Fruit fly (Drosophila melanogaster) whole organism, embryonic: Measurements from ENCODE around the gene IntS2.
A peak's percentile ranks its signal among the peaks of the same experiment; 100 is the strongest.

Source experiments
- Atf6 ChIP-seq: fragments of 200-800 bp; sonication (Bioruptor generic); IDR thresholded peaks from 2 replicates; pipeline ENCODE4 v1.3.6; 2022; ENCODE audit warnings: missing biosample characterization, missing genetic modification characterization
- Blimp-1 ChIP-seq: fragments of 200-800 bp; sonication (Bioruptor generic); optimal IDR thresholded peaks from 3 replicates; lab custom pipeline; 2018; ENCODE audit warnings: missing biosample characterization, missing genetic modification characterization, mild to moderate bottlenecking, moderate library complexity, missing genetic modification reagents
- CG1024 ChIP-seq: fragments of 200-800 bp; sonication (Bioruptor generic); IDR thresholded peaks from 2 replicates; pipeline ENCODE4 v1.3.6; 2022; ENCODE audit warnings: missing biosample characterization, missing genetic modification characterization
- CG12071 ChIP-seq: fragments of 200-800 bp; sonication (Bioruptor generic); optimal IDR thresholded peaks from 3 replicates; lab custom pipeline; 2018; ENCODE audit warnings: missing biosample characterization, mild to moderate bottlenecking, missing genetic modification characterization
- CG12659 ChIP-seq: fragments of 200-800 bp; sonication (Bioruptor generic); optimal IDR thresholded peaks from 3 replicates; lab custom pipeline; 2017; ENCODE audit warnings: mild to moderate bottlenecking, missing biosample characterization, missing genetic modification reagents, missing genetic modification characterization
- CG14441 ChIP-seq: fragments of 200-800 bp; sonication (Bioruptor generic); IDR thresholded peaks from 2 replicates; pipeline ENCODE4 v1.3.6; 2022; ENCODE audit warnings: missing biosample characterization, missing genetic modification characterization
- CG1647 ChIP-seq: fragments of 200-800 bp; sonication (Bioruptor generic); optimal IDR thresholded peaks from 3 replicates; lab custom pipeline; 2016; ENCODE audit warnings: missing biosample characterization, missing genetic modification characterization
- CG16863 ChIP-seq: fragments of 200-800 bp; sonication (Bioruptor generic); optimal IDR thresholded peaks from 3 replicates; lab custom pipeline; 2016; ENCODE audit warnings: missing biosample characterization, missing genetic modification characterization
- CG2199 ChIP-seq: fragments of 200-800 bp; sonication (Bioruptor generic); IDR thresholded peaks from 3 replicates; pipeline ENCODE4 v1.3.6; 2022; ENCODE audit warnings: missing biosample characterization, missing genetic modification characterization
- CG34376 ChIP-seq: fragments of 200-800 bp; sonication (Bioruptor generic); optimal IDR thresholded peaks from 2 replicates; lab custom pipeline; 2018; ENCODE audit warnings: missing biosample characterization, mild to moderate bottlenecking, missing genetic modification characterization
- CG4360 ChIP-seq: fragments of 200-800 bp; sonication (Bioruptor generic); IDR thresholded peaks from 2 replicates; pipeline ENCODE4 v1.3.6; 2022; ENCODE audit warnings: missing biosample characterization, missing genetic modification characterization
- CG43689 ChIP-seq: fragments of 200-800 bp; sonication (Bioruptor generic); IDR thresholded peaks from 2 replicates; pipeline ENCODE4 v1.3.6; 2022; ENCODE audit warnings: missing biosample characterization, missing genetic modification characterization
- CG6813 ChIP-seq: fragments of 200-800 bp; sonication (Bioruptor generic); optimal IDR thresholded peaks from 2 replicates; lab custom pipeline; 2017; ENCODE audit warnings: missing biosample characterization, missing genetic modification characterization, mild to moderate bottlenecking, moderate library complexity, missing genetic modification reagents
- CG9876 ChIP-seq: fragments of 200-800 bp; sonication (Bioruptor generic); optimal IDR thresholded peaks from 2 replicates; lab custom pipeline; 2016; ENCODE audit warnings: missing biosample characterization, missing genetic modification characterization
- CTCF ChIP-seq: fragments of 200-800 bp; sonication (Bioruptor generic); optimal IDR thresholded peaks from 2 replicates; lab custom pipeline; 2017; ENCODE audit warnings: missing biosample characterization, mild to moderate bottlenecking, missing genetic modification characterization, moderate library complexity
- Dek ChIP-seq: fragments of 200-800 bp; sonication (Bioruptor generic); optimal IDR thresholded peaks from 3 replicates; lab custom pipeline; 2019; ENCODE audit warnings: missing biosample characterization, mild to moderate bottlenecking, missing genetic modification characterization, moderate library complexity
- Dip2 ChIP-seq: fragments of 200-800 bp; sonication (Bioruptor generic); IDR thresholded peaks from 2 replicates; pipeline ENCODE4 v1.3.6; 2022; ENCODE audit warnings: missing biosample characterization, missing genetic modification characterization
- Dll ChIP-seq: fragments of 200-800 bp; sonication (Bioruptor generic); IDR thresholded peaks from 4 replicates; pipeline ENCODE4 v1.3.6; 2022; ENCODE audit warnings: missing biosample characterization, missing genetic modification characterization; ENCODE audit not compliant: partially characterized antibody
- Doc3 ChIP-seq: fragments of 200-800 bp; sonication (Bioruptor generic); IDR thresholded peaks from 3 replicates; pipeline ENCODE4 v1.3.6; 2022; ENCODE audit warnings: missing biosample characterization, missing genetic modification characterization; ENCODE audit not compliant: partially characterized antibody
- HLH3B ChIP-seq: fragments of 200-800 bp; sonication (Bioruptor generic); IDR thresholded peaks from 2 replicates; pipeline ENCODE4 v1.3.6; 2022; ENCODE audit warnings: missing biosample characterization, missing genetic modification characterization
- Hmr ChIP-seq: fragments of 200-800 bp; sonication (Bioruptor generic); optimal IDR thresholded peaks from 3 replicates; lab custom pipeline; 2017; ENCODE audit warnings: mild to moderate bottlenecking, missing biosample characterization, missing genetic modification reagents, missing genetic modification characterization
- Kr ChIP-seq: fragments of 200-800 bp; sonication (Bioruptor generic); optimal IDR thresholded peaks from 2 replicates; lab custom pipeline; 2017; ENCODE audit warnings: missing biosample characterization, mild to moderate bottlenecking, missing genetic modification characterization
- Meics ChIP-seq: fragments of 200-800 bp; sonication (Bioruptor generic); optimal IDR thresholded peaks from 2 replicates; lab custom pipeline; 2017; ENCODE audit warnings: missing biosample characterization, mild to moderate bottlenecking, missing genetic modification characterization
- Mes4 ChIP-seq: fragments of 200-800 bp; sonication (Bioruptor generic); optimal IDR thresholded peaks from 2 replicates; lab custom pipeline; 2016; ENCODE audit warnings: missing biosample characterization, missing genetic modification characterization
- Poxn ChIP-seq: fragments of 200-800 bp; sonication (Bioruptor generic); IDR thresholded peaks from 2 replicates; pipeline ENCODE4 v1.3.6; 2022; ENCODE audit warnings: missing biosample characterization, missing genetic modification characterization
- Usf ChIP-seq: fragments of 200-800 bp; sonication (Bioruptor generic); optimal IDR thresholded peaks from 2 replicates; lab custom pipeline; 2017; ENCODE audit warnings: missing genotype, missing biosample characterization, missing genetic modification characterization
- YL-1 ChIP-seq: fragments of 200-800 bp; sonication (Bioruptor generic); optimal IDR thresholded peaks from 3 replicates; lab custom pipeline; 2017; ENCODE audit warnings: missing biosample characterization, mild to moderate bottlenecking, missing genetic modification characterization
- abd-A ChIP-seq: fragments of 200-800 bp; sonication (Bioruptor generic); optimal IDR thresholded peaks from 3 replicates; lab custom pipeline; 2019; ENCODE audit warnings: missing biosample characterization, mild to moderate bottlenecking, missing genetic modification characterization, moderate library complexity
- br ChIP-seq: fragments of >200 bp; optimal IDR thresholded peaks from 2 replicates; lab custom pipeline; 2017
- bsh ChIP-seq, 2 experiments: fragments of 200-800 bp; sonication (Bioruptor generic); optimal IDR thresholded peaks; 2 replicates each; lab custom pipeline; 2017 to 2018; ENCODE audit warnings: mild to moderate bottlenecking in 2 of 2, missing biosample characterization in 2 of 2, missing genetic modification characterization in 2 of 2, moderate library complexity in 1 of 2
- corto ChIP-seq: fragments of 200-800 bp; sonication (Bioruptor generic); optimal IDR thresholded peaks from 2 replicates; lab custom pipeline; 2016; ENCODE audit warnings: missing biosample characterization, mild to moderate bottlenecking, missing genetic modification characterization, moderate library complexity
- cwo ChIP-seq: fragments of 200-800 bp; sonication (Bioruptor generic); optimal IDR thresholded peaks from 3 replicates; lab custom pipeline; 2017; ENCODE audit warnings: missing biosample characterization, missing genetic modification characterization, mild to moderate bottlenecking, moderate library complexity, missing genetic modification reagents
- danr ChIP-seq: fragments of 200-800 bp; sonication (Bioruptor generic); IDR thresholded peaks from 2 replicates; pipeline ENCODE4 v1.3.6; 2022; ENCODE audit warnings: missing biosample characterization, missing genetic modification characterization
- dpn ChIP-seq, 2 experiments: fragments of 200-800 bp; sonication (Bioruptor generic); optimal IDR thresholded peaks; 3 replicates each; lab custom pipeline; 2016; ENCODE audit warnings: missing biosample characterization in 2 of 2, missing genetic modification characterization in 2 of 2
- fd96Cb ChIP-seq: fragments of 200-800 bp; sonication (Bioruptor generic); optimal IDR thresholded peaks from 2 replicates; lab custom pipeline; 2018; ENCODE audit warnings: missing biosample characterization, mild to moderate bottlenecking, missing genetic modification characterization, moderate library complexity
- fu2 ChIP-seq: fragments of 200-800 bp; sonication (Bioruptor generic); optimal IDR thresholded peaks from 2 replicates; lab custom pipeline; 2016; ENCODE audit warnings: missing biosample characterization, missing genetic modification characterization
- gro ChIP-seq: fragments of 200-800 bp; sonication (Bioruptor generic); optimal IDR thresholded peaks from 2 replicates; lab custom pipeline; 2016; ENCODE audit warnings: missing biosample characterization, missing genetic modification characterization
- hkb ChIP-seq, 2 experiments: fragments of 200-800 bp in 1 of 2; fragments of >200 bp in 1 of 2; sonication (Bioruptor generic) in 1 of 2; IDR thresholded peaks in 1 of 2; optimal IDR thresholded peaks in 1 of 2; 2 replicates each; pipeline versions ENCODE4 v1.3.6 to Lab custom; 2017 to 2022; ENCODE audit warnings: missing biosample characterization in 1 of 2, missing genetic modification characterization in 1 of 2
- hth ChIP-seq: fragments of >200 bp; optimal IDR thresholded peaks from 2 replicates; lab custom pipeline; 2017; ENCODE audit warnings: inconsistent platforms
- luna ChIP-seq: fragments of 200-800 bp; sonication (Bioruptor generic); optimal IDR thresholded peaks from 2 replicates; lab custom pipeline; 2016; ENCODE audit warnings: missing biosample characterization, missing genetic modification characterization
- onecut ChIP-seq: fragments of 200-800 bp; sonication (Bioruptor generic); IDR thresholded peaks from 2 replicates; pipeline ENCODE4 v1.3.6; 2022; ENCODE audit warnings: missing biosample characterization, missing genetic modification characterization
- sna ChIP-seq: fragments of 200-800 bp; sonication (Bioruptor generic); IDR thresholded peaks from 2 replicates; pipeline ENCODE4 v1.3.6; 2022; ENCODE audit warnings: missing biosample characterization, missing genetic modification characterization; ENCODE audit not compliant: partially characterized antibody
- sob ChIP-seq: fragments of 200-800 bp; sonication (Bioruptor generic); IDR thresholded peaks from 2 replicates; pipeline ENCODE4 v1.3.6; 2022; ENCODE audit warnings: missing biosample characterization, missing genetic modification characterization
- sqz ChIP-seq: fragments of 200-800 bp; sonication (Bioruptor generic); optimal IDR thresholded peaks from 3 replicates; lab custom pipeline; 2018; ENCODE audit warnings: missing biosample characterization, mild to moderate bottlenecking, missing genetic modification characterization
- trem ChIP-seq: fragments of 200-800 bp; optimal IDR thresholded peaks from 3 replicates; lab custom pipeline; 2019; ENCODE audit warnings: missing biosample characterization, mild to moderate bottlenecking, missing genetic modification characterization, moderate library complexity
- tup ChIP-seq: fragments of 200-800 bp; sonication (Bioruptor generic); optimal IDR thresholded peaks from 2 replicates; lab custom pipeline; 2016; ENCODE audit warnings: missing biosample characterization, mild to moderate bottlenecking, missing genetic modification characterization, moderate library complexity
- usp ChIP-seq: fragments of >200 bp; optimal IDR thresholded peaks from 2 replicates; lab custom pipeline; 2017; ENCODE audit warnings: missing biosample characterization, missing genetic modification characterization
- wor ChIP-seq: fragments of 200-800 bp; sonication (Bioruptor generic); IDR thresholded peaks from 2 replicates; pipeline ENCODE4 v1.3.6; 2022; ENCODE audit warnings: missing biosample characterization, missing genetic modification characterization

IntS2 gene

dm6 chrX:17658207-17659118 is 1.8 kb upstream of the IntS2 start (continued):
- TF ChIP-seq sqz (GFP tag; lab: Kevin White, UChicago) = peak; percentile 4
- no peak for TF ChIP-seq wor (GFP tag; lab: Robert Waterston, UW)
- TF ChIP-seq fd96Cb (tag; lab: Kevin White, UChicago) = no peak
- no peak for TF ChIP-seq Atf6 (GFP tag; lab: Robert Waterston, UW)
- TF ChIP-seq CG4360 = peak; percentile 69
- TF ChIP-seq CG12071 (GFP tag; lab: Kevin White, UChicago) = peak; percentile 3
- TF ChIP-seq Mes4 (GFP tag; lab: Kevin White, UChicago) = no peak
- peak in 1 of 2 experiments; percentile 3 for TF ChIP-seq bsh (GFP tag; optimal IDR thresholded peaks at IDR 0.05; lab: Kevin White, UChicago)
- TF ChIP-seq abd-A (tag; lab: Kevin White, UChicago) = peak; percentile 36
- TF ChIP-seq Poxn (GFP tag; lab: Robert Waterston, UW) = no peak
- no peak for TF ChIP-seq hth (lab: Kevin White, UChicago)
- no peak for TF ChIP-seq YL-1 (GFP tag; lab: Kevin White, UChicago)

- no peak for TF ChIP-seq Kr (GFP tag; lab: Kevin White, UChicago)
- TF ChIP-seq CG14441 (GFP tag; lab: Robert Waterston, UW) = no peak
- TF ChIP-seq CG1647 (GFP tag; lab: Kevin White, UChicago) = no peak
- TF ChIP-seq Poxn (GFP tag; lab: Robert Waterston, UW) = no peak
- TF ChIP-seq Dek (tag; lab: Kevin White, UChicago) = no peak
- no peak for TF ChIP-seq gro
- no peak for TF ChIP-seq fd96Cb (tag; lab: Kevin White, UChicago)
- TF ChIP-seq Blimp-1 (GFP tag; lab: Kevin White, UChicago) = no peak
- TF ChIP-seq Dll = no peak
- TF ChIP-seq fu2 (GFP tag; lab: Kevin White, UChicago) = no peak
- TF ChIP-seq hkb (optimal IDR thresholded peaks at IDR 0.05; lab: Kevin White, UChicago) = no peak
- no peak for TF ChIP-seq hkb (GFP tag; IDR thresholded peaks at IDR 0.05; lab: Robert Waterston, UW)
- TF ChIP-seq Dip2 (GFP tag; lab: Robert Waterston, UW) = no peak
- TF ChIP-seq cwo (GFP tag; lab: Kevin White, UChicago) = no peak
- no peak for TF ChIP-seq dpn (GFP tag; optimal IDR thresholded peaks at IDR 0.05; lab: Kevin White, UChicago)
- TF ChIP-seq tup = no peak
- no peak for TF ChIP-seq CG43689
- TF ChIP-seq sna (GFP tag; lab: Robert Waterston, UW) = no peak
- no peak for TF ChIP-seq luna (GFP tag; lab: Kevin White, UChicago)
- TF ChIP-seq sob (GFP tag; lab: Robert Waterston, UW) = no peak
- no peak for TF ChIP-seq trem
- no peak for TF ChIP-seq CG1024 (GFP tag; lab: Robert Waterston, UW)
- no peak for TF ChIP-seq CG9876 (GFP tag; lab: Kevin White, UChicago)
- no peak for TF ChIP-seq br
- TF ChIP-seq usp (GFP tag; lab: Kevin White, UChicago) = no peak
- no peak for TF ChIP-seq Hmr (GFP tag; lab: Kevin White, UChicago)
- TF ChIP-seq onecut (GFP tag; lab: Robert Waterston, UW) = peak; percentile 27; the same call in 1 of the 2 replicates
- TF ChIP-seq CG6813 (GFP tag; lab: Kevin White, UChicago) = no peak
- no peak for TF ChIP-seq CG16863 (GFP tag; lab: Kevin White, UChicago)
- TF ChIP-seq Meics (GFP tag; lab: Kevin White, UChicago) = no peak
- no peak for TF ChIP-seq Doc3 (GFP tag; lab: Robert Waterston, UW)
- TF ChIP-seq CG12659 (GFP tag; lab: Kevin White, UChicago) = no peak
- TF ChIP-seq danr (GFP tag; lab: Robert Waterston, UW) = no peak
- no peak for TF ChIP-seq CTCF (GFP tag; lab: Kevin White, UChicago)
- no peak for TF ChIP-seq HLH3B (GFP tag; lab: Robert Waterston, UW)
- TF ChIP-seq CG34376 = peak; percentile 34
- no peak for TF ChIP-seq corto (GFP tag; lab: Kevin White, UChicago)
- no peak for TF ChIP-seq Usf (GFP tag; lab: Kevin White, UChicago)
- TF ChIP-seq CG2199 (GFP tag; lab: Robert Waterston, UW) = no peak
Measured at dm6 chrX:17657716-17658115, 1.1 kb upstream of the IntS2 start.
